Worm (Caenorhabditis elegans) whole organism, young adult: ENCODE data around the gene B0416.4.

Experiments
- B0019.2 ChIP-seq: fragments of 200-800 bp; sonication (Bioruptor generic); conservative IDR thresholded peaks from 2 replicates; pipeline ENCODE4 v1.3.6; 2022; ENCODE audit warnings: missing genetic modification reagents, missing genetic modification characterization, missing compliant biosample characterization
- B0261.1 ChIP-seq: sonication (generic microtip); optimal IDR thresholded peaks from 2 replicates; lab custom pipeline; 2016; ENCODE audit warnings: mild to moderate bottlenecking, missing genetic modification characterization, moderate library complexity, missing compliant biosample characterization
- C17E4.6 ChIP-seq: fragments of 200-800 bp; sonication (Bioruptor generic); IDR thresholded peaks from 2 replicates; pipeline ENCODE4 v1.3.6; 2022; ENCODE audit warnings: missing genetic modification reagents, missing genetic modification characterization, missing compliant biosample characterization
- F23B12.7 ChIP-seq: sonication (generic microtip); optimal IDR thresholded peaks from 2 replicates; lab custom pipeline; 2017; ENCODE audit warnings: missing genetic modification characterization, mild to moderate bottlenecking, missing compliant biosample characterization, antibody characterized with exemption, moderate library complexity; ENCODE audit not compliant: insufficient read depth
- F33H1.4 ChIP-seq: fragments of 200-800 bp; sonication (Bioruptor generic); IDR thresholded peaks from 2 replicates; pipeline ENCODE4 v1.3.6; 2022; ENCODE audit warnings: missing genetic modification reagents, missing genetic modification characterization, missing compliant biosample characterization
- F39B2.1 ChIP-seq: fragments of 200-800 bp; sonication (Bioruptor generic); IDR thresholded peaks from 2 replicates; pipeline ENCODE4 v1.3.6; 2022; ENCODE audit warnings: missing genetic modification reagents, missing genetic modification characterization, missing compliant biosample characterization
- F49E8.2 ChIP-seq: sonication (generic microtip); optimal IDR thresholded peaks from 3 replicates; lab custom pipeline; 2017; ENCODE audit warnings: missing genetic modification characterization, mild to moderate bottlenecking, missing compliant biosample characterization, antibody characterized with exemption, moderate library complexity; ENCODE audit not compliant: insufficient read depth
- F55B11.4 ChIP-seq: sonication (generic microtip); optimal IDR thresholded peaks from 2 replicates; lab custom pipeline; 2016; ENCODE audit warnings: missing compliant biosample characterization, missing genetic modification characterization, borderline replicate concordance; ENCODE audit not compliant: insufficient read depth
- F57C9.4 ChIP-seq: sonication (generic microtip); optimal IDR thresholded peaks from 2 replicates; lab custom pipeline; 2017; ENCODE audit warnings: mild to moderate bottlenecking, missing genetic modification characterization, missing compliant biosample characterization
- K11D2.4 ChIP-seq: fragments of 200-800 bp; sonication (Bioruptor generic); IDR thresholded peaks from 2 replicates; pipeline ENCODE4 v1.3.6; 2022; ENCODE audit warnings: missing genetic modification reagents, missing genetic modification characterization, missing compliant biosample characterization
- T26A5.8 ChIP-seq: sonication (generic microtip); optimal IDR thresholded peaks from 2 replicates; lab custom pipeline; 2016; ENCODE audit warnings: missing genetic modification characterization, missing compliant biosample characterization
- Y53F4B.3 ChIP-seq: fragments of 200-800 bp; sonication (Bioruptor generic); IDR thresholded peaks from 2 replicates; pipeline ENCODE4 v1.3.6; 2022; ENCODE audit warnings: missing genetic modification reagents, missing genetic modification characterization, missing compliant biosample characterization
- Y53G8AR.9 ChIP-seq: fragments of 200-800 bp; sonication (Bioruptor generic); conservative IDR thresholded peaks from 2 replicates; pipeline ENCODE4 v1.3.6; 2022; ENCODE audit warnings: missing genetic modification reagents, missing genetic modification characterization, missing compliant biosample characterization
- akir-1 ChIP-seq: fragments of 200-800 bp; sonication (Bioruptor generic); optimal IDR thresholded peaks from 2 replicates; lab custom pipeline; 2018; ENCODE audit warnings: mild to moderate bottlenecking, missing genetic modification characterization, moderate library complexity, missing compliant biosample characterization
- aptf-2 ChIP-seq: fragments of 200-800 bp; sonication (Bioruptor generic); conservative IDR thresholded peaks from 2 replicates; pipeline ENCODE4 v1.3.6; 2022; ENCODE audit warnings: missing genetic modification reagents, missing genetic modification characterization, missing compliant biosample characterization
- atf-7 ChIP-seq: sonication (generic microtip); optimal IDR thresholded peaks from 2 replicates; lab custom pipeline; 2017; ENCODE audit warnings: mild to moderate bottlenecking, missing genetic modification characterization, missing compliant biosample characterization
- athp-1 ChIP-seq: sonication (generic microtip); optimal IDR thresholded peaks from 2 replicates; lab custom pipeline; 2017; ENCODE audit warnings: mild to moderate bottlenecking, missing genetic modification characterization, missing compliant biosample characterization
- attf-6 ChIP-seq: fragments of 200-800 bp; sonication (Bioruptor generic); IDR thresholded peaks from 2 replicates; pipeline ENCODE4 v1.3.6; 2022; ENCODE audit warnings: missing genetic modification reagents, missing genetic modification characterization, missing compliant biosample characterization
- cebp-2 ChIP-seq: fragments of 200-800 bp; sonication (Bioruptor generic); IDR thresholded peaks from 2 replicates; pipeline ENCODE4 v1.3.6; 2022; ENCODE audit warnings: missing genetic modification characterization, missing compliant biosample characterization
- ceh-100 ChIP-seq: fragments of 200-800 bp; sonication (Bioruptor generic); IDR thresholded peaks from 2 replicates; pipeline ENCODE4 v1.3.6; 2022; ENCODE audit warnings: missing genetic modification reagents, missing genetic modification characterization, missing compliant biosample characterization
- ceh-58 ChIP-seq: fragments of 200-800 bp; sonication (Bioruptor generic); IDR thresholded peaks from 2 replicates; pipeline ENCODE4 v1.3.6; 2022; ENCODE audit warnings: missing genetic modification characterization, missing compliant biosample characterization
- egl-44 ChIP-seq: fragments of 200-800 bp; sonication (Bioruptor generic); IDR thresholded peaks from 2 replicates; pipeline ENCODE4 v1.3.6; 2022; ENCODE audit warnings: missing genetic modification reagents, missing genetic modification characterization, missing compliant biosample characterization
- fkh-3 ChIP-seq: sonication (generic microtip); optimal IDR thresholded peaks from 2 replicates; lab custom pipeline; 2016; ENCODE audit warnings: mild to moderate bottlenecking, missing genetic modification characterization, missing compliant biosample characterization
- him-1 ChIP-seq: sonication (generic microtip); optimal IDR thresholded peaks from 2 replicates; lab custom pipeline; 2016; ENCODE audit warnings: missing genotype, missing genetic modification reagents, missing genetic modification characterization, missing compliant biosample characterization
- hmg-1.2 ChIP-seq: fragments of 200-800 bp; sonication (Bioruptor generic); IDR thresholded peaks from 2 replicates; pipeline ENCODE4 v1.3.6; 2022; ENCODE audit warnings: missing genetic modification reagents, missing genetic modification characterization, missing compliant biosample characterization
- hmg-20 ChIP-seq: fragments of 200-800 bp; sonication (Bioruptor generic); IDR thresholded peaks from 2 replicates; pipeline ENCODE4 v1.3.6; 2022; ENCODE audit warnings: missing genetic modification reagents, missing genetic modification characterization, missing compliant biosample characterization
- let-607 ChIP-seq, 2 experiments: fragments of 200-800 bp in 1 of 2; sonication (Bioruptor generic) in 1 of 2; sonication (generic microtip) in 1 of 2; optimal IDR thresholded peaks; 2 replicates each; lab custom pipeline; 2016 to 2018; ENCODE audit warnings: mild to moderate bottlenecking in 2 of 2, missing compliant biosample characterization in 2 of 2, missing genetic modification characterization in 2 of 2, moderate library complexity in 2 of 2, missing genotype in 1 of 2
- lin-54 ChIP-seq: fragments of 200-800 bp; sonication (Bioruptor generic); optimal IDR thresholded peaks from 2 replicates; lab custom pipeline; 2018; ENCODE audit warnings: mild to moderate bottlenecking, missing genetic modification characterization, missing compliant biosample characterization
- lir-1 ChIP-seq: fragments of 200-800 bp; sonication (Bioruptor generic); conservative IDR thresholded peaks from 2 replicates; pipeline ENCODE4 v1.3.6; 2022; ENCODE audit warnings: missing genetic modification reagents, missing genetic modification characterization, missing compliant biosample characterization
- lsy-27 ChIP-seq: sonication (generic microtip); optimal IDR thresholded peaks from 2 replicates; lab custom pipeline; 2017; ENCODE audit warnings: missing genetic modification characterization, mild to moderate bottlenecking, missing compliant biosample characterization, antibody characterized with exemption, missing genotype, borderline replicate concordance; ENCODE audit not compliant: insufficient read depth
- madf-10 ChIP-seq: sonication (generic microtip); optimal IDR thresholded peaks from 2 replicates; lab custom pipeline; 2016; ENCODE audit warnings: mild to moderate bottlenecking, missing genetic modification characterization, missing compliant biosample characterization
- madf-3 ChIP-seq: fragments of 200-800 bp; sonication (Bioruptor generic); IDR thresholded peaks from 2 replicates; pipeline ENCODE4 v1.3.6; 2022; ENCODE audit warnings: missing genetic modification reagents, missing genetic modification characterization, missing compliant biosample characterization
- madf-6 ChIP-seq: fragments of 200-800 bp; sonication (Bioruptor generic); IDR thresholded peaks from 2 replicates; pipeline ENCODE4 v1.3.6; 2022; ENCODE audit warnings: missing genetic modification reagents, missing genetic modification characterization, missing compliant biosample characterization
- madf-8 ChIP-seq: fragments of 200-800 bp; sonication (Bioruptor generic); conservative IDR thresholded peaks from 2 replicates; pipeline ENCODE4 v1.3.6; 2022; ENCODE audit warnings: missing genetic modification reagents, missing genetic modification characterization, missing compliant biosample characterization
- mcd-1 ChIP-seq: fragments of 200-800 bp; sonication (Bioruptor generic); IDR thresholded peaks from 2 replicates; pipeline ENCODE4 v1.3.6; 2022; ENCODE audit warnings: missing genetic modification reagents, missing genetic modification characterization, missing compliant biosample characterization
- mel-28 ChIP-seq: sonication (generic microtip); optimal IDR thresholded peaks from 2 replicates; lab custom pipeline; 2016; ENCODE audit warnings: borderline replicate concordance, mild to moderate bottlenecking, missing genetic modification characterization, missing compliant biosample characterization
- mxl-1 ChIP-seq: sonication (generic microtip); optimal IDR thresholded peaks from 2 replicates; lab custom pipeline; 2016; ENCODE audit warnings: missing genetic modification characterization, missing compliant biosample characterization
- nfya-2 ChIP-seq: fragments of 200-800 bp; sonication (Bioruptor generic); IDR thresholded peaks from 2 replicates; pipeline ENCODE4 v1.3.6; 2022; ENCODE audit warnings: missing genetic modification reagents, missing genetic modification characterization, missing compliant biosample characterization
- nhr-90 ChIP-seq: sonication (generic microtip); optimal IDR thresholded peaks from 2 replicates; lab custom pipeline; 2016; ENCODE audit warnings: missing genotype, mild to moderate bottlenecking, missing genetic modification characterization, missing compliant biosample characterization
- rpc-1 ChIP-seq, 2 experiments: fragments of 150-350 bp in 1 of 2; sonication (generic microtip) in 1 of 2; optimal IDR thresholded peaks; 2 replicates each; lab custom pipeline; 2014 to 2018; ENCODE audit warnings: missing biosample characterization in 1 of 2, missing genetic modification characterization in 1 of 2, missing genetic modification reagents in 1 of 2, missing genotype in 1 of 2
- snpc-1.3 ChIP-seq: sonication (generic microtip); optimal IDR thresholded peaks from 2 replicates; lab custom pipeline; 2017; ENCODE audit warnings: missing genetic modification characterization, mild to moderate bottlenecking, missing compliant biosample characterization, antibody characterized with exemption, moderate library complexity, missing genotype, missing genetic modification reagents; ENCODE audit not compliant: insufficient read depth
- ztf-26 ChIP-seq: sonication (generic microtip); optimal IDR thresholded peaks from 2 replicates; lab custom pipeline; 2017; ENCODE audit warnings: missing genetic modification characterization, missing compliant biosample characterization
- ztf-3 ChIP-seq: fragments of 200-800 bp; sonication (Bioruptor generic); optimal IDR thresholded peaks from 2 replicates; lab custom pipeline; 2018; ENCODE audit warnings: mild to moderate bottlenecking, missing genetic modification characterization, missing compliant biosample characterization

The B0416.4 gene

DNA sequence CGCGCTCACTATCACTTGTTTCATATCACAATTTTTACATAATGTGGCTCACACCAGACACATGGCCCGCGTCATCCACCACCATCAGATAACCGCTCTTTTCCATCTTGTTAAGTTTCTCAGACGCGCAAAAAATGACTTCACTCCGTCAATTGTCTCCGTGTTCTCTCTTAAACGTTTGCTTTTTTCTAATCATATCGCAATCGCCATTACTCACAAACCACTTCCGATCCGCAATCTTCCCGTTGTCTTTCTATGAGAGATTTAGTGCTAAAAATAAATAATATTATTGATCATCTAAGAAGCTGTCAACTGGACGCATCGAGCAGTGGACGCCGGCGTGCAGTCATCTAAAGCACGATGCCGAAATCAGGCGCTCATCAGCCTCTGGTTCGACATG is 24.7 kb downstream of the B0416.4 start, which contains the start of gene tmc-2:
Gene tmc-2, plus strand, starts transcription at position 301 of the 400 bp plus-strand sequence.
- TF ChIP-seq nhr-90 (tag; lab: Kevin White, UChicago) (no peak), lir-1 (GFP tag; lab: Robert Waterston, UW) (no peak), K11D2.4 (GFP tag; lab: Robert Waterston, UW) (no peak), Y53G8AR.9 (GFP tag; lab: Robert Waterston, UW) (no peak), let-607 (tag; optimal IDR thresholded peaks at IDR 0.05; lab: Kevin White, UChicago) (no peak)

DNA sequence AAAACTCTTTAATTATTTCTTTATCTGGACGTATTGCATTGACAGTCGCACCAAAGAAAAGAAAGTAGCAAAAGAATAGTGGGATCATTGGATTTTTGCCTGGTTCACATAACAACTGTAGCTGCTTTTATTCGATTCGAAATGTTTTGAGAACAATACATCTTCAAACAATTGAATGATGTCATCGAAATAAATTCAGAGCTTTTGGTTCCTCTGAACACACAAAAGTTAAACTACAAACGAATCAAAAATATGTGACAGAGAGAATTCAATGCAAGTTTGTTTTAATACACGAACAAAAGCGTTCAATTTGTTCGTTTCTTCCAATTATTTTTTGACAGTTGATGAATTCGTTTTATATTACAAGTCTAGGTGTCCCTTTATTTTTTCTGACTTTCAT is 32.5 kb downstream of the B0416.4 start, which contains the start of gene H29C22.1:
Gene H29C22.1, minus strand, starts transcription at position 101 of the 400 bp plus-strand sequence.
- TF ChIP-seq fkh-3, result no peak
- TF ChIP-seq mxl-1 (tag; lab: Kevin White, UChicago), result no peak
- no peak for TF ChIP-seq rpc-1 (optimal IDR thresholded peaks at IDR 0.05; lab: Kevin White, UChicago)
- no peak for TF ChIP-seq rpc-1 (tag; optimal IDR thresholded peaks at IDR 0.05; lab: Kevin White, UChicago)
- no peak for TF ChIP-seq F55B11.4 (tag; lab: Kevin White, UChicago)
- TF ChIP-seq B0019.2 (GFP tag; lab: Robert Waterston, UW), result no peak
- no peak for TF ChIP-seq hmg-20 (GFP tag; lab: Robert Waterston, UW)
- TF ChIP-seq madf-10 (tag; lab: Kevin White, UChicago), result no peak
- TF ChIP-seq nfya-2 (GFP tag; lab: Robert Waterston, UW), result no peak
- TF ChIP-seq aptf-2 (GFP tag; lab: Robert Waterston, UW), result no peak
- TF ChIP-seq him-1, result no peak
- TF ChIP-seq nhr-90 (tag; lab: Kevin White, UChicago), result no peak
- no peak for TF ChIP-seq lsy-27
- TF ChIP-seq madf-6, result no peak
- TF ChIP-seq mel-28 (tag; lab: Kevin White, UChicago), result no peak
- no peak for TF ChIP-seq ztf-26 (tag; lab: Kevin White, UChicago)

DNA sequence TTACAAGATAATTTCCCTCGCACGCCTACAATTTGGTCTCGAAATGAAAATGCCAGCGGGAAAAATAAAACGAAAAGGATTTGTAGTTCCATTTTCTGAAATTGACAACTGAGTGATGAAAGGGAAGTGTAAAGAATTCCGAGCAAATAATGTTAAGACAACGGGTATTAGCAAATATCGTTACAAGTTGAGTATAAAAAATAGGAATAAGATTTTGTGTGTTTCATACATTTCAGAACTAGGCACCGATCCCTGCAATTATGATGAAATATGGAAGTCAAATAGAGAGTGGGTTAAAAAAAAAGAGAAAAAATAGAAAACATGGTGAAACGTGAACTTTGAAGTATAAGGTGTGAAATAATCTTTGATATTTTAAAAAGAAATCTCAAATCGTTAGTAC is 35.6 kb downstream of the B0416.4 start, which contains the start of gene ttr-38:
Gene ttr-38, minus strand, starts transcription at position 101 of the 400 bp plus-strand sequence.
- TF ChIP-seq attf-6 (GFP tag; lab: Robert Waterston, UW), result no peak
- TF ChIP-seq mxl-1 (tag; lab: Kevin White, UChicago), result no peak
- no peak for TF ChIP-seq F39B2.1
- no peak for TF ChIP-seq hmg-1.2 (GFP tag; lab: Robert Waterston, UW)
- no peak for TF ChIP-seq lin-54 (GFP tag; lab: Kevin White, UChicago)
- TF ChIP-seq ztf-3, result no peak
- no peak for TF ChIP-seq ceh-58 (GFP tag; lab: Robert Waterston, UW)
- TF ChIP-seq C17E4.6 (GFP tag; lab: Robert Waterston, UW), result no peak
- no peak for TF ChIP-seq mcd-1
- no peak for TF ChIP-seq madf-8
- TF ChIP-seq F57C9.4 (tag; lab: Kevin White, UChicago), result no peak
- no peak for TF ChIP-seq snpc-1.3
- TF ChIP-seq egl-44 (GFP tag; lab: Robert Waterston, UW), result no peak
- no peak for TF ChIP-seq cebp-2
- TF ChIP-seq akir-1 (GFP tag; lab: Kevin White, UChicago), result no peak
- no peak for TF ChIP-seq F49E8.2
- TF ChIP-seq, all 124 proteins: peak for 0

DNA sequence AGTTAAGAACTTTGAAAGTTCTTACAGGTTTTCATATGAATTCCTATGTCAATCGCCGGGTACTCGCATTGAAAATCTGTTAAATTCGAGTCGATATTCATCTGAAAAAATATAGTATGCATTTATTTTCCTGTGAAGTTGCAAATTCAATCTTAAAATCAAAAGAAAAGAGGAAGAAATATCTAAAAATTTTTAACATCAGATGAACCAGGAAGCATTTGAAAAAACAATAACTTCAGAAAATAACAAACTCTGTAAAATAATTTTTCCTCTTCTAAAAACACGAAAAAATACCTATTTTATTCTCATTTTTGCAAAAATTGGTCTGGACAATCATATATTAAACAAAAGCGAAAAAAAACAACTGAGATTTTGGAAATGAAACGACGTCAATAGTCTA is 40.3 kb downstream of the B0416.4 start, which contains the start of gene npr-7:
Gene npr-7, minus strand, starts transcription at position 101 of the 400 bp plus-strand sequence.
- no peak for TF ChIP-seq madf-3 (GFP tag; lab: Robert Waterston, UW)
- no peak for TF ChIP-seq F23B12.7
- TF ChIP-seq C17E4.6 (GFP tag; lab: Robert Waterston, UW), result no peak
- TF ChIP-seq lir-1 (GFP tag; lab: Robert Waterston, UW), result no peak
- no peak for TF ChIP-seq F57C9.4 (tag; lab: Kevin White, UChicago)
- no peak for TF ChIP-seq athp-1
- TF ChIP-seq B0261.1 (tag; lab: Kevin White, UChicago), result no peak
- TF ChIP-seq atf-7 (tag; lab: Kevin White, UChicago), result no peak
- TF ChIP-seq hmg-1.2 (GFP tag; lab: Robert Waterston, UW), result no peak
- no peak for TF ChIP-seq Y53F4B.3 (GFP tag; lab: Robert Waterston, UW)
- no peak for TF ChIP-seq mel-28 (tag; lab: Kevin White, UChicago)
- no peak for TF ChIP-seq madf-6
- TF ChIP-seq akir-1 (GFP tag; lab: Kevin White, UChicago), result no peak
- TF ChIP-seq T26A5.8 (tag; lab: Kevin White, UChicago), result no peak
- TF ChIP-seq F33H1.4 (GFP tag; lab: Robert Waterston, UW), result no peak
- no peak for TF ChIP-seq ceh-100
